ENCODE assay signal across 1 fruit fly cellular context in the genomic region with DNA sequence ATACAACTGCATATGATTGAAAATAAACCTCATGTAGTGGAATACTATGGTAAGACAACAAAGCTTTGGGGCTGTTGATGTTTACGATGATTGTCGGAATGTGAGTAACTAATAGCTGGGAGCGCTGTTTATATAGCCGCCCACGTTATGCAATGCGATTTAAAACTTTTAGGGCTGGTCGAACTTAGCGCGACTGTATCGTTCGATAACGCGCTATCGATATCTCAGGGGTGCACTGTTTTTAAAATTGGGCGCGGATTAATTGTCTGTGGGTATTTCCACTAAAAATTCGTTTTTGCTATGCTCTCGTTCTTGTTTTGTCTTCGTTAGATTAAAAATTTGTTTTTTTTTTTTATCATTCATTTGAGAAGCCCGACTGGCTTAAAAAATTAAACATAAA.
TF ChIP-seq lines count a peak whose summit lies in the region.

No protein-coding gene starts in this region.

TF ChIP-seq in whole organism, embryonic, 481 proteins besides CTCF, POLR2A, EP300 and RAD21 (continued from another document):
- TF ChIP-seq knrl (GFP tag; IDR thresholded peaks at IDR 0.05; lab: Robert Waterston, UW; ENCODE audit: partially characterized antibody) (peak; percentile 48; the same call in 2 of the 3 replicates), wdn (GFP tag; IDR thresholded peaks at IDR 0.05; lab: Robert Waterston, UW) (no peak), fd102C (GFP tag; optimal IDR thresholded peaks at IDR 0.05; lab: Kevin White, UChicago) (no peak), Med (GFP tag; lab: Kevin White, UChicago) (peak; percentile 75), emc (GFP tag; optimal IDR thresholded peaks at IDR 0.05; lab: Kevin White, UChicago) (no peak), CG14710 (tag; optimal IDR thresholded peaks at IDR 0.05; lab: Kevin White, UChicago) (no peak), Atf6 (GFP tag; IDR thresholded peaks at IDR 0.05; lab: Robert Waterston, UW) (no peak), seq (GFP tag; IDR thresholded peaks at IDR 0.05; lab: Robert Waterston, UW) (no peak), CG6791 (GFP tag; IDR thresholded peaks at IDR 0.05; lab: Robert Waterston, UW; ENCODE audit: partially characterized antibody) (peak; percentile 51; the same call in 1 of the 3 replicates), ci (GFP tag; IDR thresholded peaks at IDR 0.05; lab: Robert Waterston, UW) (0 out of 3 replicates have a peak, but pooled peaks have one; percentile 25), CG33213 (GFP tag; optimal IDR thresholded peaks at IDR 0.05; lab: Kevin White, UChicago) (peak; percentile 7), Dbx (GFP tag; IDR thresholded peaks at IDR 0.05; lab: Robert Waterston, UW) (no peak), CG8478 (optimal IDR thresholded peaks at IDR 0.05; lab: Kevin White, UChicago) (no peak), CG4360 (GFP tag; IDR thresholded peaks at IDR 0.05; lab: Robert Waterston, UW) (no peak), gro (GFP tag; optimal IDR thresholded peaks at IDR 0.05; lab: Kevin White, UChicago) (no peak), bcd (GFP tag; optimal IDR thresholded peaks at IDR 0.05; lab: Kevin White, UChicago) (no peak), Bgb (GFP tag; IDR thresholded peaks at IDR 0.05; lab: Robert Waterston, UW; ENCODE audit: partially characterized antibody) (peak; percentile 67), amos (GFP tag; IDR thresholded peaks at IDR 0.05; lab: Robert Waterston, UW; ENCODE audit: partially characterized antibody) (peak; percentile 67; the same call in 1 of the 2 replicates), Kr (GFP tag; optimal IDR thresholded peaks at IDR 0.05; lab: Kevin White, UChicago) (no peak), hkb (optimal IDR thresholded peaks at IDR 0.05; lab: Kevin White, UChicago) (no peak), hkb (GFP tag; IDR thresholded peaks at IDR 0.05; lab: Robert Waterston, UW) (no peak), tgo (GFP tag; IDR thresholded peaks at IDR 0.05; lab: Robert Waterston, UW) (no peak), Eip74EF (GFP tag; optimal IDR thresholded peaks at IDR 0.05; lab: Kevin White, UChicago) (no peak), Hmx (GFP tag; optimal IDR thresholded peaks at IDR 0.05; lab: Kevin White, UChicago) (no peak), ash1 (GFP tag; optimal IDR thresholded peaks at IDR 0.05; lab: Kevin White, UChicago) (no peak), ab (GFP tag; optimal IDR thresholded peaks at IDR 0.05; lab: Kevin White, UChicago) (no peak), CG17912 (GFP tag; optimal IDR thresholded peaks at IDR 0.05; lab: Kevin White, UChicago) (no peak), Dref (GFP tag; IDR thresholded peaks at IDR 0.05; lab: Robert Waterston, UW) (peak; percentile 83), nom (GFP tag; optimal IDR thresholded peaks at IDR 0.05; lab: Kevin White, UChicago) (no peak), D19B (GFP tag; optimal IDR thresholded peaks at IDR 0.05; lab: Kevin White, UChicago) (no peak), Sry-δ (GFP tag; optimal IDR thresholded peaks at IDR 0.05; lab: Kevin White, UChicago) (peak; percentile 54), CG31388 (GFP tag; optimal IDR thresholded peaks at IDR 0.05; lab: Kevin White, UChicago) (no peak), hb (GFP tag; IDR thresholded peaks at IDR 0.05; lab: Robert Waterston, UW; ENCODE audit: partially characterized antibody) (peak; percentile 67; the same call in 2 of the 3 replicates), CG7786 (GFP tag; optimal IDR thresholded peaks at IDR 0.05; lab: Kevin White, UChicago) (no peak), fu2 (GFP tag; optimal IDR thresholded peaks at IDR 0.05; lab: Kevin White, UChicago) (no peak), ara (GFP tag; IDR thresholded peaks at IDR 0.05; lab: Robert Waterston, UW) (no peak), Dp (GFP tag; optimal IDR thresholded peaks at IDR 0.05; lab: Kevin White, UChicago) (peak; percentile 94), CG12942 (GFP tag; optimal IDR thresholded peaks at IDR 0.05; lab: Kevin White, UChicago) (no peak), ewg (GFP tag; optimal IDR thresholded peaks at IDR 0.05; lab: Kevin White, UChicago) (no peak), D19A (tag; optimal IDR thresholded peaks at IDR 0.05; lab: Kevin White, UChicago) (no peak), gem (tag; optimal IDR thresholded peaks at IDR 0.05; lab: Kevin White, UChicago) (no peak), Pdp1 (GFP tag; optimal IDR thresholded peaks at IDR 0.05; lab: Kevin White, UChicago) (peak in 1 of 2 experiments; percentile 100), Myb (GFP tag; optimal IDR thresholded peaks at IDR 0.05; lab: Kevin White, UChicago) (no peak), lab (GFP tag; optimal IDR thresholded peaks at IDR 0.05; lab: Kevin White, UChicago) (no peak), Taf1 (GFP tag; IDR thresholded peaks at IDR 0.05; lab: Robert Waterston, UW) (no peak), Dad (GFP tag; optimal IDR thresholded peaks at IDR 0.05; lab: Kevin White, UChicago) (no peak), esg (GFP tag; conservative IDR thresholded peaks at IDR 0.05; lab: Robert Waterston, UW) (no peak), Rfx (GFP tag; IDR thresholded peaks at IDR 0.05; lab: Robert Waterston, UW) (peak; percentile 50), CG13287 (GFP tag; IDR thresholded peaks at IDR 0.05; lab: Robert Waterston, UW; ENCODE audit: partially characterized antibody) (peak; percentile 76), en (GFP tag; optimal IDR thresholded peaks at IDR 0.05; lab: Kevin White, UChicago) (no peak), Oaz (GFP tag; IDR thresholded peaks at IDR 0.05; lab: Robert Waterston, UW) (no peak), CG10462 (GFP tag; optimal IDR thresholded peaks at IDR 0.05; lab: Kevin White, UChicago) (no peak), BEAF-32 (GFP tag; optimal IDR thresholded peaks at IDR 0.05; lab: Kevin White, UChicago) (peak; percentile 68), CG32532 (GFP tag; IDR thresholded peaks at IDR 0.05; lab: Robert Waterston, UW) (no peak), ap (GFP tag; IDR thresholded peaks at IDR 0.05; lab: Robert Waterston, UW) (no peak), hbn (GFP tag; IDR thresholded peaks at IDR 0.05; lab: Robert Waterston, UW; ENCODE audit: partially characterized antibody) (peak; percentile 44; the same call in 1 of the 2 replicates), gt (GFP tag; IDR thresholded peaks at IDR 0.05; lab: Robert Waterston, UW) (no peak), Opbp (GFP tag; IDR thresholded peaks at IDR 0.05; lab: Robert Waterston, UW; ENCODE audit: partially characterized antibody) (0 out of 3 replicates have a peak, but pooled peaks have one; percentile 44), run (tag; optimal IDR thresholded peaks at IDR 0.05; lab: Kevin White, UChicago) (no peak), sna (GFP tag; IDR thresholded peaks at IDR 0.05; lab: Robert Waterston, UW; ENCODE audit: partially characterized antibody) (peak; percentile 67; the same call in 1 of the 2 replicates), CG31365 (tag; optimal IDR thresholded peaks at IDR 0.05; lab: Kevin White, UChicago) (no peak), CG6765 (GFP tag; optimal IDR thresholded peaks at IDR 0.05; lab: Kevin White, UChicago) (no peak), CG7963 (GFP tag; IDR thresholded peaks at IDR 0.05; lab: Robert Waterston, UW; ENCODE audit: partially characterized antibody) (peak; percentile 58; the same call in 2 of the 3 replicates), CG6854 (GFP tag; optimal IDR thresholded peaks at IDR 0.05; lab: Kevin White, UChicago) (no peak), vfl (GFP tag; optimal IDR thresholded peaks at IDR 0.05; lab: Kevin White, UChicago) (no peak), CG12391 (tag; optimal IDR thresholded peaks at IDR 0.05; lab: Kevin White, UChicago) (no peak), Dll (GFP tag; IDR thresholded peaks at IDR 0.05; lab: Robert Waterston, UW; ENCODE audit: partially characterized antibody) (peak; percentile 56; the same call in 2 of the 4 replicates), Ets65A (GFP tag; lab: Kevin White, UChicago) (peak; percentile 31), CG8924 (tag; optimal IDR thresholded peaks at IDR 0.05; lab: Kevin White, UChicago) (no peak), Hsf (GFP tag; optimal IDR thresholded peaks at IDR 0.05; lab: Kevin White, UChicago) (no peak), z (GFP tag; IDR thresholded peaks at IDR 0.05; lab: Robert Waterston, UW) (no peak), Xbp1 (GFP tag; optimal IDR thresholded peaks at IDR 0.05; lab: Kevin White, UChicago) (no peak), Sox102F (GFP tag; optimal IDR thresholded peaks at IDR 0.05; lab: Kevin White, UChicago) (no peak), CG16815 (GFP tag; optimal IDR thresholded peaks at IDR 0.05; lab: Kevin White, UChicago) (no peak), ato (GFP tag; IDR thresholded peaks at IDR 0.05; lab: Robert Waterston, UW; ENCODE audit: partially characterized antibody) (peak; percentile 42; the same call in 1 of the 2 replicates), Max (GFP tag; optimal IDR thresholded peaks at IDR 0.05; lab: Kevin White, UChicago) (no peak), CG7928 (GFP tag; optimal IDR thresholded peaks at IDR 0.05; lab: Kevin White, UChicago) (peak; percentile 95), ERR (GFP tag; optimal IDR thresholded peaks at IDR 0.05; lab: Kevin White, UChicago) (no peak), Asciz (GFP tag; optimal IDR thresholded peaks at IDR 0.05; lab: Kevin White, UChicago) (no peak), CG9437 (GFP tag; optimal IDR thresholded peaks at IDR 0.05; lab: Kevin White, UChicago) (no peak), az2 (GFP tag; optimal IDR thresholded peaks at IDR 0.05; lab: Kevin White, UChicago) (no peak), CG9876 (GFP tag; optimal IDR thresholded peaks at IDR 0.05; lab: Kevin White, UChicago) (no peak), stwl (tag; optimal IDR thresholded peaks at IDR 0.05; lab: Kevin White, UChicago) (peak; percentile 85), Bdp1 (GFP tag; optimal IDR thresholded peaks at IDR 0.05; lab: Kevin White, UChicago) (no peak), Ssrp (tag; optimal IDR thresholded peaks at IDR 0.05; lab: Kevin White, UChicago) (no peak), Ets97D (GFP tag; optimal IDR thresholded peaks at IDR 0.05; lab: Kevin White, UChicago) (peak; percentile 19), sc (optimal IDR thresholded peaks at IDR 0.05; lab: Kevin White, UChicago) (no peak), sc (GFP tag; optimal IDR thresholded peaks at IDR 0.05; lab: Kevin White, UChicago) (no peak), sens (GFP tag; lab: Kevin White, UChicago) (no peak), Drgx (GFP tag; IDR thresholded peaks at IDR 0.05; lab: Robert Waterston, UW) (no peak), B-H1 (GFP tag; IDR thresholded peaks at IDR 0.05; lab: Robert Waterston, UW) (no peak), unc-4 (GFP tag; IDR thresholded peaks at IDR 0.05; lab: Robert Waterston, UW; ENCODE audit: partially characterized antibody) (peak; percentile 60; the same call in 1 of the 2 replicates), HmgZ (tag; optimal IDR thresholded peaks at IDR 0.05; lab: Kevin White, UChicago) (peak; percentile 9), CG4854 (GFP tag; optimal IDR thresholded peaks at IDR 0.05; lab: Kevin White, UChicago) (no peak), CG42726 (GFP tag; IDR thresholded peaks at IDR 0.05; lab: Robert Waterston, UW; ENCODE audit: partially characterized antibody) (0 out of 2 replicates have a peak, but pooled peaks have one; percentile 21), CG4730 (GFP tag; IDR thresholded peaks at IDR 0.05; lab: Robert Waterston, UW) (no peak), CG15514 (GFP tag; optimal IDR thresholded peaks at IDR 0.05; lab: Kevin White, UChicago) (peak; percentile 22), NC2β (GFP tag; optimal IDR thresholded peaks at IDR 0.05; lab: Kevin White, UChicago) (no peak), CG11456 (GFP tag; IDR thresholded peaks at IDR 0.05; lab: Robert Waterston, UW) (no peak), chinmo (GFP tag; IDR thresholded peaks at IDR 0.05; lab: Robert Waterston, UW; ENCODE audit: partially characterized antibody) (no peak), TFAM (GFP tag; optimal IDR thresholded peaks at IDR 0.05; lab: Kevin White, UChicago) (no peak), dmrt11E (tag; optimal IDR thresholded peaks at IDR 0.05; lab: Kevin White, UChicago) (no peak), kni (GFP tag; optimal IDR thresholded peaks at IDR 0.05; lab: Kevin White, UChicago) (no peak), Blimp-1 (GFP tag; optimal IDR thresholded peaks at IDR 0.05; lab: Kevin White, UChicago) (no peak), CG9932 (GFP tag; IDR thresholded peaks at IDR 0.05; lab: Robert Waterston, UW) (no peak), C15 (GFP tag; IDR thresholded peaks at IDR 0.05; lab: Robert Waterston, UW) (no peak), croc (GFP tag; conservative IDR thresholded peaks at IDR 0.05; lab: Robert Waterston, UW) (no peak), NFAT (GFP tag; IDR thresholded peaks at IDR 0.05; lab: Robert Waterston, UW) (no peak), CG34224 (GFP tag; IDR thresholded peaks at IDR 0.05; lab: Robert Waterston, UW; ENCODE audit: partially characterized antibody) (peak; percentile 64), org-1 (GFP tag; optimal IDR thresholded peaks at IDR 0.05; lab: Kevin White, UChicago) (no peak), CG3838 (GFP tag; optimal IDR thresholded peaks at IDR 0.05; lab: Kevin White, UChicago) (no peak), cg (GFP tag; optimal IDR thresholded peaks at IDR 0.05; lab: Kevin White, UChicago) (no peak), CG10959 (GFP tag; IDR thresholded peaks at IDR 0.05; lab: Robert Waterston, UW) (no peak), CG7556 (GFP tag; optimal IDR thresholded peaks at IDR 0.05; lab: Kevin White, UChicago) (no peak)
